Worm (Caenorhabditis elegans): Measurements from ENCODE around the gene math-9.

ce11 chrII:1926162-1926561 lies 35.6 kb upstream of the math-9 start, which contains the start of gene F52C6.2:
- no peak for TF ChIP-seq skn-1 (tag; optimal IDR thresholded peaks at IDR 0.05)
- TF ChIP-seq lin-15B (tag; optimal IDR thresholded peaks at IDR 0.05) = no peak
- TF ChIP-seq pha-4 (tag; optimal IDR thresholded peaks at IDR 0.05) = no peak
- TF ChIP-seq unc-62 (GFP tag; optimal IDR thresholded peaks at IDR 0.05) = no peak
- no peak for TF ChIP-seq fos-1 (tag; optimal IDR thresholded peaks at IDR 0.05)
